Fruit fly (Drosophila melanogaster): Measurements from ENCODE around the gene CG31198.

- TF ChIP-seq CG8478 (optimal IDR thresholded peaks at IDR 0.05) (no peak), CTCF (optimal IDR thresholded peaks at IDR 0.05) (no peak)
Measured at dm6 chr3R:21775766-21776165, 21.6 kb downstream of the CG31198 start, which contains the start of the genes GABA-B-R2 and CG6800.
